Worm (Caenorhabditis elegans): ENCODE measurements around the gene srz-99.
A peak's percentile ranks its signal among the peaks of the same experiment; 100 is the strongest.

srz-99 gene

ce11 chrV:16749473-16749872 is 19.4 kb downstream of the srz-99 start:
- TF ChIP-seq ceh-40 (GFP tag; IDR thresholded peaks at IDR 0.05) (no peak), D2030.7 (GFP tag; IDR thresholded peaks at IDR 0.05) (no peak), F23B12.7 (tag; optimal IDR thresholded peaks at IDR 0.05; ENCODE audit: insufficient read depth) (no peak), F10E7.11 (tag; optimal IDR thresholded peaks at IDR 0.05) (no peak), K12H6.12 (tag; optimal IDR thresholded peaks at IDR 0.05) (no peak), pbrm-1 (GFP tag; IDR thresholded peaks at IDR 0.05) (no peak), aptf-2 (GFP tag; conservative IDR thresholded peaks at IDR 0.05) (no peak), hsf-1 (GFP tag; IDR thresholded peaks at IDR 0.05) (no peak), ceh-91 (GFP tag; IDR thresholded peaks at IDR 0.05) (no peak), madf-3 (GFP tag; IDR thresholded peaks at IDR 0.05) (no peak), lir-1 (GFP tag; conservative IDR thresholded peaks at IDR 0.05) (no peak), ztf-26 (tag; optimal IDR thresholded peaks at IDR 0.05) (no peak), ztf-3 (GFP tag; optimal IDR thresholded peaks at IDR 0.05) (no peak), hmg-1.2 (GFP tag; IDR thresholded peaks at IDR 0.05) (no peak), ceh-79 (tag; optimal IDR thresholded peaks at IDR 0.05) (no peak), F22D6.2 (tag; optimal IDR thresholded peaks at IDR 0.05) (no peak), let-607 (tag; optimal IDR thresholded peaks at IDR 0.05) (no peak), ceh-58 (GFP tag; IDR thresholded peaks at IDR 0.05) (no peak), rec-8 (tag; optimal IDR thresholded peaks at IDR 0.05) (no peak), nfya-1 (tag; optimal IDR thresholded peaks at IDR 0.05; ENCODE audit: borderline replicate concordance, insufficient read depth) (no peak)

ce11 chrV:16752089-16753030 is 22.3 kb downstream of the srz-99 start:
- no peak for TF ChIP-seq let-607 (tag; optimal IDR thresholded peaks at IDR 0.05)
- no peak for TF ChIP-seq egl-44 (GFP tag; IDR thresholded peaks at IDR 0.05)
- TF ChIP-seq sea-2 (GFP tag; IDR thresholded peaks at IDR 0.05): no peak
- TF ChIP-seq hmg-1.2 (GFP tag; IDR thresholded peaks at IDR 0.05): no peak
- TF ChIP-seq ceh-100 (GFP tag; IDR thresholded peaks at IDR 0.05): no peak
- 0 out of 2 replicates have a peak, but pooled peaks have one; percentile 14 for TF ChIP-seq zfh-2 (GFP tag; conservative IDR thresholded peaks at IDR 0.05)

ce11 chrV:16756166-16756565 is 26.1 kb downstream of the srz-99 start:
- TF ChIP-seq nhr-90 (tag; optimal IDR thresholded peaks at IDR 0.05): no peak
- TF ChIP-seq ceh-27 (GFP tag; optimal IDR thresholded peaks at IDR 0.05): no peak
- no peak for TF ChIP-seq madf-10 (tag; optimal IDR thresholded peaks at IDR 0.05)
- no peak for TF ChIP-seq tlf-1 (GFP tag; optimal IDR thresholded peaks at IDR 0.05)
- no peak for TF ChIP-seq nfya-2 (GFP tag; IDR thresholded peaks at IDR 0.05)
- no peak for TF ChIP-seq ztf-25 (GFP tag; IDR thresholded peaks at IDR 0.05)
- no peak for TF ChIP-seq ztf-18 (tag; optimal IDR thresholded peaks at IDR 0.05)
- TF ChIP-seq gei-17 (GFP tag; optimal IDR thresholded peaks at IDR 0.05): no peak
- no peak for TF ChIP-seq B0336.3 (GFP tag; IDR thresholded peaks at IDR 0.05)
- no peak for TF ChIP-seq atf-7 (tag; optimal IDR thresholded peaks at IDR 0.05)
- no peak for TF ChIP-seq snpc-1.1 (tag; optimal IDR thresholded peaks at IDR 0.05; ENCODE audit: insufficient read depth)
- no peak for TF ChIP-seq Y67H2A.10 (GFP tag; conservative IDR thresholded peaks at IDR 0.05)
- TF ChIP-seq nfya-1 (tag; optimal IDR thresholded peaks at IDR 0.05; ENCODE audit: borderline replicate concordance, insufficient read depth): no peak
- TF ChIP-seq ztf-26 (tag; optimal IDR thresholded peaks at IDR 0.05): no peak
- TF ChIP-seq egl-18 (GFP tag; IDR thresholded peaks at IDR 0.05): no peak
- no peak for TF ChIP-seq C17E4.6 (GFP tag; IDR thresholded peaks at IDR 0.05)
- TF ChIP-seq ceh-58 (GFP tag; IDR thresholded peaks at IDR 0.05): no peak
- no peak for TF ChIP-seq madf-6 (GFP tag; IDR thresholded peaks at IDR 0.05)
- no peak for TF ChIP-seq egl-44 (GFP tag; IDR thresholded peaks at IDR 0.05)

Measured in whole organism, young adult.